Worm (Caenorhabditis elegans) whole organism, mixed stage, embryonic: Measurements from ENCODE around the gene B0563.18.
A peak's percentile ranks its signal among the peaks of the same experiment; 100 is the strongest.

ENCODE experiments used
- M03D4.4 ChIP-seq: sonication (generic microtip); optimal IDR thresholded peaks from 2 replicates; lab custom pipeline; 2017; ENCODE audit warnings: mild to moderate bottlenecking, missing genetic modification characterization, missing compliant biosample characterization
- bed-3 ChIP-seq: fragments of 200-800 bp; sonication (Bioruptor generic); optimal IDR thresholded peaks from 3 replicates; lab custom pipeline; 2018; ENCODE audit warnings: mild to moderate bottlenecking, missing genetic modification characterization, moderate library complexity, missing compliant biosample characterization
- ceh-39 ChIP-seq: fragments of 150-350 bp; optimal IDR thresholded peaks from 2 replicates; lab custom pipeline; 2014; ENCODE audit warnings: missing biosample characterization, missing genetic modification characterization
- ceh-43 ChIP-seq: fragments of 200-800 bp; sonication (Bioruptor generic); optimal IDR thresholded peaks from 2 replicates; lab custom pipeline; 2018; ENCODE audit warnings: mild to moderate bottlenecking, missing genetic modification characterization, moderate library complexity, missing compliant biosample characterization
- ceh-83 ChIP-seq: fragments of 200-800 bp; sonication (Bioruptor generic); optimal IDR thresholded peaks from 2 replicates; lab custom pipeline; 2018; ENCODE audit warnings: mild to moderate bottlenecking, missing genetic modification characterization, missing compliant biosample characterization
- ces-1 ChIP-seq: fragments of 150-350 bp; optimal IDR thresholded peaks from 2 replicates; lab custom pipeline; 2014; ENCODE audit warnings: missing biosample characterization, missing genetic modification reagents, missing genetic modification characterization
- cnd-1 ChIP-seq: fragments of 200-800 bp; sonication (Bioruptor generic); optimal IDR thresholded peaks from 2 replicates; lab custom pipeline; 2018; ENCODE audit warnings: mild to moderate bottlenecking, missing genetic modification characterization, missing compliant biosample characterization
- drap-1 ChIP-seq: fragments of 200-800 bp; sonication (Bioruptor generic); optimal IDR thresholded peaks from 3 replicates; lab custom pipeline; 2018; ENCODE audit warnings: mild to moderate bottlenecking, missing genetic modification characterization, missing compliant biosample characterization
- elt-1 ChIP-seq: sonication (generic microtip); optimal IDR thresholded peaks from 2 replicates; lab custom pipeline; 2017; ENCODE audit warnings: missing genetic modification characterization, mild to moderate bottlenecking, missing compliant biosample characterization, antibody characterized with exemption, moderate library complexity, borderline replicate concordance; ENCODE audit not compliant: insufficient read depth
- elt-3 ChIP-seq: fragments of 150-350 bp; optimal IDR thresholded peaks from 2 replicates; lab custom pipeline; 2014; ENCODE audit warnings: missing biosample characterization, missing genetic modification characterization
- ham-2 ChIP-seq: fragments of 200-800 bp; sonication (Bioruptor generic); optimal IDR thresholded peaks from 2 replicates; lab custom pipeline; 2018; ENCODE audit warnings: mild to moderate bottlenecking, missing genetic modification characterization, missing compliant biosample characterization
- hlh-1 ChIP-seq: fragments of 150-350 bp; optimal IDR thresholded peaks from 2 replicates; lab custom pipeline; 2014; ENCODE audit warnings: missing biosample characterization, missing genetic modification reagents, missing genetic modification characterization
- lin-13 ChIP-seq: fragments of 150-350 bp; optimal IDR thresholded peaks from 2 replicates; lab custom pipeline; 2014; ENCODE audit warnings: missing biosample characterization, missing genetic modification characterization
- lsy-2 ChIP-seq: fragments of 150-350 bp; optimal IDR thresholded peaks from 2 replicates; lab custom pipeline; 2014; ENCODE audit warnings: missing biosample characterization, missing genetic modification characterization
- mab-5 ChIP-seq: fragments of 150-350 bp; optimal IDR thresholded peaks from 2 replicates; lab custom pipeline; 2014; ENCODE audit warnings: missing biosample characterization, missing genetic modification characterization
- mls-2 ChIP-seq: sonication (generic microtip); optimal IDR thresholded peaks from 2 replicates; lab custom pipeline; 2016; ENCODE audit warnings: mild to moderate bottlenecking, missing genetic modification characterization, moderate library complexity, missing compliant biosample characterization
- nhr-12 ChIP-seq: fragments of 150-350 bp; optimal IDR thresholded peaks from 2 replicates; lab custom pipeline; 2014; ENCODE audit warnings: missing biosample characterization, missing genetic modification characterization
- nhr-2 ChIP-seq: fragments of 150-350 bp; optimal IDR thresholded peaks from 2 replicates; lab custom pipeline; 2014; ENCODE audit warnings: missing biosample characterization, missing genetic modification characterization
- nhr-237 ChIP-seq: fragments of 150-350 bp; optimal IDR thresholded peaks from 2 replicates; lab custom pipeline; 2014; ENCODE audit warnings: missing biosample characterization, missing genetic modification characterization
- nhr-28 ChIP-seq: fragments of 150-350 bp; optimal IDR thresholded peaks from 2 replicates; lab custom pipeline; 2014; ENCODE audit warnings: missing biosample characterization, missing genetic modification characterization
- nhr-76 ChIP-seq: sonication (generic microtip); optimal IDR thresholded peaks from 2 replicates; lab custom pipeline; 2017; ENCODE audit warnings: missing biosample characterization, missing genetic modification characterization
- sem-2 ChIP-seq: fragments of 200-800 bp; sonication (Bioruptor generic); optimal IDR thresholded peaks from 2 replicates; lab custom pipeline; 2018; ENCODE audit warnings: mild to moderate bottlenecking, missing genetic modification characterization, missing compliant biosample characterization
- snpc-4 ChIP-seq: fragments of 150-350 bp; optimal IDR thresholded peaks from 2 replicates; lab custom pipeline; 2014; ENCODE audit warnings: missing biosample characterization, missing genetic modification characterization
- sptf-1 ChIP-seq: sonication (generic microtip); optimal IDR thresholded peaks from 2 replicates; lab custom pipeline; 2017; ENCODE audit warnings: mild to moderate bottlenecking, missing genetic modification characterization, moderate library complexity, missing compliant biosample characterization
- unc-120 ChIP-seq: sonication (generic microtip); optimal IDR thresholded peaks from 2 replicates; lab custom pipeline; 2017; ENCODE audit warnings: missing genetic modification characterization, missing compliant biosample characterization; ENCODE audit not compliant: poor library complexity, severe bottlenecking
- unc-39 ChIP-seq: fragments of 150-350 bp; optimal IDR thresholded peaks from 2 replicates; lab custom pipeline; 2014; ENCODE audit warnings: missing biosample characterization, missing genetic modification characterization
- zip-8 ChIP-seq: fragments of 150-350 bp; optimal IDR thresholded peaks from 2 replicates; lab custom pipeline; 2014; ENCODE audit warnings: missing biosample characterization, missing genetic modification characterization
- ztf-11 ChIP-seq: fragments of 150-350 bp; optimal IDR thresholded peaks from 2 replicates; lab custom pipeline; 2014; ENCODE audit warnings: missing biosample characterization, missing genetic modification characterization

The B0563.18 gene

ce11 chrX:9182140-9182539 is 9.8 kb downstream of the B0563.18 start, which contains the start of gene Y81B9A.3:
Gene Y81B9A.3, plus strand, starts transcription at chrX:9182440.
- TF ChIP-seq ceh-43 (GFP tag; lab: Kevin White, UChicago) (no peak), cnd-1 (tag; lab: Kevin White, UChicago) (no peak)

ce11 chrX:9183836-9184235 is 11.5 kb downstream of the B0563.18 start, which contains the start of gene Y81B9A.2:
Gene Y81B9A.2, plus strand, starts transcription at chrX:9184136.
- TF ChIP-seq nhr-76 (tag; lab: Kevin White, UChicago) (no peak), drap-1 (GFP tag; lab: Kevin White, UChicago) (no peak), nhr-28 (tag; lab: Kevin White, UChicago) (no peak), M03D4.4 (tag; lab: Kevin White, UChicago) (no peak), ztf-11 (no peak), sem-2 (GFP tag; lab: Kevin White, UChicago) (no peak), snpc-4 (tag; lab: Kevin White, UChicago) (no peak), nhr-12 (no peak), sptf-1 (tag; lab: Kevin White, UChicago) (no peak), nhr-237 (tag; lab: Kevin White, UChicago) (no peak), lsy-2 (tag; lab: Kevin White, UChicago) (no peak), hlh-1 (tag; lab: Kevin White, UChicago) (no peak), mab-5 (tag; lab: Kevin White, UChicago) (no peak), ceh-43 (GFP tag; lab: Kevin White, UChicago) (no peak)

ce11 chrX:9191795-9192494 is 19.6 kb downstream of the B0563.18 start, which contains the start of gene Y81B9A.1:
Gene Y81B9A.1, plus strand, starts transcription at chrX:9192444.
- TF ChIP-seq unc-120 (peak; percentile 23), zip-8 (tag; lab: Kevin White, UChicago) (no peak)

ce11 chrX:9194081-9194480 is 21.7 kb downstream of the B0563.18 start:
- TF ChIP-seq ces-1 (GFP tag; lab: Kevin White, UChicago) (no peak), mab-5 (tag; lab: Kevin White, UChicago) (no peak), ceh-83 (no peak), ham-2 (GFP tag; lab: Kevin White, UChicago) (no peak), unc-39 (tag; lab: Kevin White, UChicago) (no peak), drap-1 (GFP tag; lab: Kevin White, UChicago) (no peak), nhr-28 (tag; lab: Kevin White, UChicago) (no peak), mls-2 (tag; lab: Kevin White, UChicago) (no peak)

ce11 chrX:9195375-9196098 is 23.2 kb downstream of the B0563.18 start:
- TF ChIP-seq elt-3 (tag; lab: Kevin White, UChicago): no peak
- no peak for TF ChIP-seq nhr-12
- TF ChIP-seq mls-2 (tag; lab: Kevin White, UChicago): no peak
- TF ChIP-seq drap-1 (GFP tag; lab: Kevin White, UChicago): no peak
- TF ChIP-seq unc-120: no peak
- no peak for TF ChIP-seq lin-13
- TF ChIP-seq cnd-1 (tag; lab: Kevin White, UChicago): no peak
- TF ChIP-seq nhr-2 (tag; lab: Kevin White, UChicago): no peak
- no peak for TF ChIP-seq elt-1 (tag; lab: Kevin White, UChicago)
- no peak for TF ChIP-seq bed-3 (GFP tag; lab: Kevin White, UChicago)
- TF ChIP-seq ceh-39: no peak
- no peak for TF ChIP-seq ces-1 (GFP tag; lab: Kevin White, UChicago)
- no peak for TF ChIP-seq nhr-76 (tag; lab: Kevin White, UChicago)
- no peak for TF ChIP-seq sem-2 (GFP tag; lab: Kevin White, UChicago)
- TF ChIP-seq zip-8 (tag; lab: Kevin White, UChicago): no peak
- no peak for TF ChIP-seq nhr-28 (tag; lab: Kevin White, UChicago)
- TF ChIP-seq nhr-237 (tag; lab: Kevin White, UChicago): no peak
- TF ChIP-seq, all 35 proteins: peak for 0
